Worm (Caenorhabditis elegans) whole organism, L1 larva: Measurements from ENCODE around the gene sra-6.

Experiments
- F16B12.6 ChIP-seq: fragments of 150-350 bp; optimal IDR thresholded peaks from 2 replicates; lab custom pipeline; 2014; ENCODE audit warnings: missing biosample characterization, missing genetic modification characterization
- Y116A8C.19 ChIP-seq: sonication (generic microtip); optimal IDR thresholded peaks from 2 replicates; lab custom pipeline; 2016; ENCODE audit warnings: missing compliant biosample characterization, missing genetic modification characterization, borderline replicate concordance
- ama-1 ChIP-seq: fragments of 150-350 bp; optimal IDR thresholded peaks from 2 replicates; lab custom pipeline; 2014
- ceh-8 ChIP-seq: fragments of 200-800 bp; sonication (Bioruptor generic); optimal IDR thresholded peaks from 2 replicates; lab custom pipeline; 2018; ENCODE audit warnings: mild to moderate bottlenecking, missing genetic modification characterization, moderate library complexity, missing compliant biosample characterization
- ceh-90 ChIP-seq: sonication (generic microtip); optimal IDR thresholded peaks from 2 replicates; lab custom pipeline; 2016; ENCODE audit warnings: missing genetic modification characterization, missing compliant biosample characterization
- ces-1 ChIP-seq: fragments of 150-350 bp; optimal IDR thresholded peaks from 2 replicates; lab custom pipeline; 2014; ENCODE audit warnings: missing biosample characterization, missing genetic modification reagents, missing genetic modification characterization
- dpl-1 ChIP-seq, 3 experiments: fragments of 150-350 bp in 2 of 3; sonication (generic microtip) in 1 of 3; optimal IDR thresholded peaks; 2 replicates each; lab custom pipeline; 2014 to 2017; ENCODE audit warnings: missing biosample characterization in 3 of 3, missing genetic modification characterization in 3 of 3, missing genetic modification reagents in 3 of 3
- efl-1 ChIP-seq, 4 experiments: fragments of 150-350 bp; optimal IDR thresholded peaks in 3 of 4; peaks in 1 of 4; 1 replicate in 1 of 4; 2 replicates in 3 of 4; lab custom pipeline; 2014; ENCODE audit warnings: missing biosample characterization in 2 of 4, missing genetic modification characterization in 2 of 4, missing genetic modification reagents in 2 of 4
- egl-27 ChIP-seq, 2 experiments: fragments of 150-350 bp in 1 of 2; sonication (generic microtip); optimal IDR thresholded peaks; 3 replicates each; lab custom pipeline; 2017 to 2018; ENCODE audit warnings: missing biosample characterization in 2 of 2, missing genetic modification characterization in 2 of 2, missing genetic modification reagents in 2 of 2
- fkh-4 ChIP-seq: sonication (generic microtip); optimal IDR thresholded peaks from 2 replicates; lab custom pipeline; 2016; ENCODE audit warnings: missing compliant biosample characterization, missing genetic modification characterization, borderline replicate concordance
- fkh-8 ChIP-seq: sonication (generic microtip); optimal IDR thresholded peaks from 2 replicates; lab custom pipeline; 2016; ENCODE audit warnings: mild to moderate bottlenecking, missing genetic modification characterization, missing compliant biosample characterization
- hlh-4 ChIP-seq: sonication (generic microtip); optimal IDR thresholded peaks from 2 replicates; lab custom pipeline; 2016; ENCODE audit warnings: mild to moderate bottlenecking, missing genetic modification characterization, missing compliant biosample characterization
- irx-1 ChIP-seq: sonication (generic microtip); optimal IDR thresholded peaks from 2 replicates; lab custom pipeline; 2016; ENCODE audit warnings: missing genetic modification characterization, missing compliant biosample characterization
- isw-1 ChIP-seq: fragments of 200-800 bp; sonication (Bioruptor generic); IDR thresholded peaks from 2 replicates; pipeline ENCODE4 v1.3.6; 2022; ENCODE audit warnings: missing genetic modification characterization, missing compliant biosample characterization
- jun-1 ChIP-seq: fragments of 150-350 bp; optimal IDR thresholded peaks from 2 replicates; lab custom pipeline; 2014; ENCODE audit warnings: missing biosample characterization, missing genetic modification reagents, missing genetic modification characterization
- lir-3 ChIP-seq: sonication (generic microtip); optimal IDR thresholded peaks from 2 replicates; lab custom pipeline; 2016; ENCODE audit warnings: mild to moderate bottlenecking, missing genetic modification characterization, moderate library complexity, missing compliant biosample characterization; ENCODE audit not compliant: poor library complexity
- mab-9 ChIP-seq: fragments of 200-800 bp; sonication (Bioruptor generic); IDR thresholded peaks from 2 replicates; pipeline ENCODE4 v1.3.6; 2022; ENCODE audit warnings: missing genetic modification reagents, missing genetic modification characterization, missing compliant biosample characterization
- mdl-1 ChIP-seq, 2 experiments: fragments of 150-350 bp; optimal IDR thresholded peaks; 2 replicates each; lab custom pipeline; 2014 to 2017; ENCODE audit warnings: missing biosample characterization in 2 of 2, missing genetic modification characterization in 2 of 2, inconsistent platforms in 1 of 2
- nhr-12 ChIP-seq: sonication (generic microtip); optimal IDR thresholded peaks from 2 replicates; lab custom pipeline; 2017; ENCODE audit warnings: missing biosample characterization, missing genetic modification characterization
- nhr-28 ChIP-seq: fragments of 150-350 bp; optimal IDR thresholded peaks from 2 replicates; lab custom pipeline; 2014; ENCODE audit warnings: missing biosample characterization, missing genetic modification characterization
- nhr-47 ChIP-seq: sonication (generic microtip); optimal IDR thresholded peaks from 2 replicates; lab custom pipeline; 2016; ENCODE audit warnings: mild to moderate bottlenecking, missing genetic modification characterization, moderate library complexity, missing compliant biosample characterization
- pag-3 ChIP-seq: sonication (generic microtip); optimal IDR thresholded peaks from 2 replicates; lab custom pipeline; 2017; ENCODE audit warnings: missing genetic modification characterization, mild to moderate bottlenecking, missing compliant biosample characterization, antibody characterized with exemption, borderline replicate concordance; ENCODE audit not compliant: insufficient read depth
- pax-3 ChIP-seq: fragments of 200-800 bp; sonication (Bioruptor generic); optimal IDR thresholded peaks from 2 replicates; lab custom pipeline; 2018; ENCODE audit warnings: mild to moderate bottlenecking, missing genetic modification characterization, moderate library complexity, missing compliant biosample characterization
- rnt-1 ChIP-seq: sonication (generic microtip); optimal IDR thresholded peaks from 2 replicates; lab custom pipeline; 2016; ENCODE audit warnings: mild to moderate bottlenecking, missing genetic modification characterization, moderate library complexity, missing compliant biosample characterization
- snpc-4 ChIP-seq: fragments of 150-350 bp; optimal IDR thresholded peaks from 2 replicates; lab custom pipeline; 2014; ENCODE audit warnings: missing biosample characterization, missing genetic modification characterization
- snu-23 ChIP-seq: sonication (generic microtip); optimal IDR thresholded peaks from 2 replicates; lab custom pipeline; 2016; ENCODE audit warnings: missing genetic modification characterization, missing compliant biosample characterization
- sup-37 ChIP-seq: fragments of 200-800 bp; sonication (Bioruptor generic); optimal IDR thresholded peaks from 2 replicates; lab custom pipeline; 2018; ENCODE audit warnings: mild to moderate bottlenecking, missing genetic modification characterization, missing compliant biosample characterization
- tlp-1 ChIP-seq: fragments of 150-350 bp; optimal IDR thresholded peaks from 2 replicates; lab custom pipeline; 2014; ENCODE audit warnings: missing biosample characterization, missing genetic modification characterization
- unc-130 ChIP-seq: fragments of 150-350 bp; optimal IDR thresholded peaks from 2 replicates; lab custom pipeline; 2017; ENCODE audit warnings: missing biosample characterization, missing genetic modification characterization, inconsistent platforms
- unc-30 ChIP-seq: sonication (generic microtip); optimal IDR thresholded peaks from 2 replicates; lab custom pipeline; 2017; ENCODE audit warnings: missing biosample characterization, missing genetic modification characterization
- zip-4 ChIP-seq: fragments of 200-800 bp; sonication (Bioruptor generic); optimal IDR thresholded peaks from 2 replicates; lab custom pipeline; 2018; ENCODE audit warnings: mild to moderate bottlenecking, missing genetic modification characterization, moderate library complexity, missing compliant biosample characterization

The sra-6 gene

DNA sequence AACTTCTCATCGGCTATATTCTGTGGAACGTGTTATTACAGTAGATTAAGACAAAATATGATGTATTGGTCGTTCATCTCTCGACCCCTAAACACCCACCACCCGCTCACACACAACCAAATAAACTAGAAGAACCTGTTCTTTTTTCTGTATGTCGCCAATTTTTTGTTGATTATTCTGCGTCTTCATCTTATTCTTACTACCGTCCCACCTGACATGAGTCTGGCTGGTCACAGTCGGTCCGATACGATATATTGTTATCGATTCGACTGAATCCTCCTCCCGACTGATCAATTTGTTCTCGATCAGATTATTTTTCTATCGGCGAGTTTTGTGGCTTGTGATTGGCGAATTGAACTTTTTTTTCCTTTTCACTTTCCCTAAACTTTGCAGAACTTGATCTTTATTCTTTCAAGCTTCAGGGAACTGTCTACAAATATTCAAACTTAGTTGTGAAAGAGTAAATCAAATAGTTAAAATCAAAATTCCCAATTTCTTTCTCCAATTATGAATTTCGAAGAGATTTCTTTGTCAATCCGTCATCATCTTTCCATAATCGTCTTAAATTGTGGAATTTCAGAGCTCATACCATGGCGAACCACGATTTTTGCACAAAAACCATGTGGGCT is 4.4 kb upstream of the sra-6 start, which contains the start of gene F35H8.2 (continued):
- TF ChIP-seq ceh-90 (tag; lab: Kevin White, UChicago) = no peak

ce11 chrII:9553179-9553578 is 2.6 kb upstream of the sra-6 start, which contains the start of gene F35H8.1:
Gene F35H8.1, minus strand, starts transcription at chrII:9553279.
- TF ChIP-seq isw-1 (GFP tag; lab: Robert Waterston, UW) (no peak), mab-9 (GFP tag; lab: Robert Waterston, UW) (no peak), snpc-4 (tag; lab: Kevin White, UChicago) (no peak), jun-1 (tag; lab: Kevin White, UChicago) (no peak), pax-3 (tag; lab: Kevin White, UChicago) (no peak), unc-130 (tag; lab: Kevin White, UChicago) (no peak), hlh-4 (tag; lab: Kevin White, UChicago) (no peak)

DNA sequence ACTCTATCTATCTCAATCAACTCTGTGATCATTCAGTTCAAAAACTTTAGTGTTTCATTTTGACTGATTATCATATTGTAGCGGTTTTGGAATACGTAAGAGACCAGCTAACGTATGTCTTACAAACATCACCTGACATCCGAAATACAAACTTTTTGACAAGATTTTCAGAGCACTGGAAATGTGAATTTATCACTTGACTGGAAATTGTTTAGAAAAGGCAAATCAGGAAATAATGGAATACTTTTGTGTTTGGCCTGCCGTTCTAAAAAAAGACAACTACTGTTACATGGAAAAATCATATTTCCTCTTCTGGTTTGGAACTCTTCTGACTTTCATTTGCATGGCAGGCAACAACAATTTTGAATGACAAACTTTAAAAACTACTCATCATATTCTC is 918 bp upstream of the sra-6 start, which contains the start of gene F35H8.12:
F35H8.12 (plus strand) TSS at position 301 of the 400 bp plus-strand sequence.
- no peak for TF ChIP-seq efl-1 (optimal IDR thresholded peaks at IDR 0.05; lab: Kevin White, UChicago)
- TF ChIP-seq efl-1 (GFP tag; optimal IDR thresholded peaks at IDR 0.05 in 1 of 2; lab: Kevin White, UChicago) = peak in 1 of 2 experiments; percentile 43
- no peak for TF ChIP-seq snu-23 (GFP tag; lab: Kevin White, UChicago)
- no peak for TF ChIP-seq unc-130 (tag; lab: Kevin White, UChicago)

ce11 chrII:9544386-9544785 is 6.2 kb downstream of the sra-6 start, which contains the start of gene sra-7:
Gene sra-7, plus strand, starts transcription at chrII:9544686.
- TF ChIP-seq fkh-8 (tag; lab: Kevin White, UChicago) (peak; percentile 10), pax-3 (tag; lab: Kevin White, UChicago) (no peak), isw-1 (GFP tag; lab: Robert Waterston, UW) (no peak), unc-30 (no peak), nhr-12 (tag; lab: Kevin White, UChicago) (no peak), ces-1 (GFP tag; lab: Kevin White, UChicago) (no peak), Y116A8C.19 (tag; lab: Kevin White, UChicago) (no peak), hlh-4 (tag; lab: Kevin White, UChicago) (no peak), lir-3 (tag; lab: Kevin White, UChicago) (no peak)

DNA sequence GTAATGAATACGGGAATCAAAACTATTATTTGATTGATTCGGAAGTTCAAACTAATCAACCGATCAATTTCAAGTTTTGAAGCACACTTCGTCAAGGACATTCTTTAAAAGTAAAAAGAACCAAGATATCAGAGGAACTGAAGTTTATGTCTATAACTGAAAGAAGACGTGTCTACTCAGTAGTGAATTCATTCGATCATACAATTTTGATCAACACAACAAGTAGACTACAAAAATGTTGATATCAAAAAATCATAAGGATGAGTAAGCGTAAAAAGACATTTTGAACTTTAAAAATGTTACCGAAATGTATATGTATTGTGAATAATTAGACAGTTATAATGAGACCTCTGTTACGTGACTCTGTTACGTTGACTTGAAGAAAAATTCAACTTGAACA is 7.8 kb downstream of the sra-6 start, which contains the start of gene sra-4:
sra-4 (minus strand) TSS at position 101 of the 400 bp plus-strand sequence.
- TF ChIP-seq irx-1 = no peak
- no peak for TF ChIP-seq ama-1
- no peak for TF ChIP-seq jun-1 (tag; lab: Kevin White, UChicago)
- no peak for TF ChIP-seq rnt-1 (tag; lab: Kevin White, UChicago)
- TF ChIP-seq sup-37 (GFP tag; lab: Kevin White, UChicago) = no peak
- no peak for TF ChIP-seq egl-27 (tag; optimal IDR thresholded peaks at IDR 0.05; lab: Kevin White, UChicago)
- TF ChIP-seq mab-9 (GFP tag; lab: Robert Waterston, UW) = no peak
- TF ChIP-seq nhr-47 (tag; lab: Kevin White, UChicago) = no peak
- no peak for TF ChIP-seq nhr-28 (tag; lab: Kevin White, UChicago)
- TF ChIP-seq fkh-4 (tag; lab: Kevin White, UChicago) = no peak
- no peak for TF ChIP-seq pag-3 (tag; lab: Kevin White, UChicago)
- no peak for TF ChIP-seq dpl-1 (GFP tag; optimal IDR thresholded peaks at IDR 0.05; lab: Kevin White, UChicago)
- TF ChIP-seq ceh-8 (GFP tag; lab: Kevin White, UChicago) = no peak
- TF ChIP-seq tlp-1 (tag; lab: Kevin White, UChicago) = no peak
- TF ChIP-seq mdl-1 (tag; optimal IDR thresholded peaks at IDR 0.05; lab: Kevin White, UChicago) = no peak
- no peak for TF ChIP-seq F16B12.6
- TF ChIP-seq Y116A8C.19 (tag; lab: Kevin White, UChicago) = no peak
- TF ChIP-seq zip-4 (GFP tag; lab: Kevin White, UChicago) = no peak
